Worm (Caenorhabditis elegans) whole organism, L4 larva: ENCODE data around the gene ifa-3.
A peak's percentile ranks its signal among the peaks of the same experiment; 100 is the strongest.

ENCODE experiments used
- F10B5.3 ChIP-seq: sonication (generic microtip); optimal IDR thresholded peaks from 2 replicates; lab custom pipeline; 2016; ENCODE audit warnings: mild to moderate bottlenecking, missing genetic modification characterization, missing compliant biosample characterization
- F37D6.2 ChIP-seq: sonication (generic microtip); optimal IDR thresholded peaks from 2 replicates; lab custom pipeline; 2016; ENCODE audit warnings: mild to moderate bottlenecking, missing genetic modification characterization, missing compliant biosample characterization
- R02D3.7 ChIP-seq: fragments of 150-350 bp; sonication (generic microtip); optimal IDR thresholded peaks from 3 replicates; lab custom pipeline; 2014; ENCODE audit warnings: missing biosample characterization, missing genetic modification characterization
- T20F7.1 ChIP-seq: fragments of 200-800 bp; sonication (Bioruptor generic); optimal IDR thresholded peaks from 2 replicates; lab custom pipeline; 2018; ENCODE audit warnings: mild to moderate bottlenecking, missing genetic modification characterization, missing compliant biosample characterization
- Y105C5A.15 ChIP-seq: fragments of 200-800 bp; sonication (Bioruptor generic); IDR thresholded peaks from 2 replicates; pipeline ENCODE4 v1.3.6; 2022; ENCODE audit warnings: missing genetic modification characterization, missing compliant biosample characterization
- Y75B8A.6 ChIP-seq: fragments of 200-800 bp; sonication (Bioruptor generic); IDR thresholded peaks from 2 replicates; pipeline ENCODE4 v1.3.6; 2022; ENCODE audit warnings: missing genetic modification reagents, missing genetic modification characterization, missing compliant biosample characterization
- ZK337.2 ChIP-seq: fragments of 200-800 bp; sonication (Bioruptor generic); IDR thresholded peaks from 2 replicates; pipeline ENCODE4 v1.3.6; 2022; ENCODE audit warnings: missing genetic modification reagents, missing genetic modification characterization, missing compliant biosample characterization
- aha-1 ChIP-seq: fragments of 150-350 bp; peaks from one replicate; lab custom pipeline; 2014; ENCODE audit warnings: missing biosample characterization, missing genetic modification characterization
- aly-2 ChIP-seq: sonication (generic microtip); optimal IDR thresholded peaks from 2 replicates; lab custom pipeline; 2018; ENCODE audit warnings: missing biosample characterization, missing genetic modification characterization
- ama-1 ChIP-seq: fragments of 150-350 bp; optimal IDR thresholded peaks from 2 replicates; lab custom pipeline; 2014; ENCODE audit warnings: inconsistent platforms, mixed read lengths
- arid-1 ChIP-seq: fragments of 200-800 bp; sonication (Bioruptor generic); conservative IDR thresholded peaks from 2 replicates; pipeline ENCODE4 v1.3.6; 2022; ENCODE audit warnings: missing genetic modification reagents, missing genetic modification characterization, missing compliant biosample characterization
- ceh-28 ChIP-seq: fragments of 150-350 bp; optimal IDR thresholded peaks from 2 replicates; lab custom pipeline; 2014; ENCODE audit warnings: missing biosample characterization, missing genetic modification reagents, missing genetic modification characterization
- ceh-32 ChIP-seq: sonication (generic microtip); optimal IDR thresholded peaks from 2 replicates; lab custom pipeline; 2016; ENCODE audit warnings: mild to moderate bottlenecking, missing genetic modification characterization, missing compliant biosample characterization; ENCODE audit not compliant: poor library complexity
- ceh-44 ChIP-seq: fragments of 200-800 bp; sonication (Bioruptor generic); IDR thresholded peaks from 2 replicates; pipeline ENCODE4 v1.3.6; 2022; ENCODE audit warnings: missing genetic modification reagents, missing genetic modification characterization, missing compliant biosample characterization
- ceh-82 ChIP-seq: sonication (generic microtip); optimal IDR thresholded peaks from 2 replicates; lab custom pipeline; 2017; ENCODE audit warnings: missing biosample characterization, missing genetic modification characterization
- ces-1 ChIP-seq: fragments of 150-350 bp; sonication (generic microtip); optimal IDR thresholded peaks from 4 replicates; lab custom pipeline; 2014; ENCODE audit warnings: missing biosample characterization, missing genetic modification reagents, missing genetic modification characterization
- cey-2 ChIP-seq: sonication (generic microtip); optimal IDR thresholded peaks from 3 replicates; lab custom pipeline; 2017; ENCODE audit warnings: missing genetic modification characterization, mild to moderate bottlenecking, missing compliant biosample characterization, antibody characterized with exemption, borderline replicate concordance; ENCODE audit not compliant: insufficient read depth
- daf-19 ChIP-seq: fragments of 200-800 bp; sonication (Bioruptor generic); conservative IDR thresholded peaks from 2 replicates; pipeline ENCODE4 v1.3.6; 2022; ENCODE audit warnings: missing genetic modification characterization, missing compliant biosample characterization
- dmd-6 ChIP-seq: fragments of 200-800 bp; sonication (Bioruptor generic); IDR thresholded peaks from 2 replicates; pipeline ENCODE4 v1.3.6; 2022; ENCODE audit warnings: missing genetic modification reagents, missing genetic modification characterization, missing compliant biosample characterization
- duxl-1 ChIP-seq: sonication (generic microtip); optimal IDR thresholded peaks from 2 replicates; lab custom pipeline; 2016; ENCODE audit warnings: mild to moderate bottlenecking, missing genetic modification characterization, moderate library complexity, missing compliant biosample characterization; ENCODE audit not compliant: poor library complexity
- fkh-10 ChIP-seq: fragments of 150-350 bp; optimal IDR thresholded peaks from 2 replicates; lab custom pipeline; 2014; ENCODE audit warnings: missing biosample characterization, missing genetic modification reagents, missing genetic modification characterization
- fos-1 ChIP-seq: fragments of 150-350 bp; optimal IDR thresholded peaks from 2 replicates; lab custom pipeline; 2014; ENCODE audit warnings: missing biosample characterization, missing genetic modification characterization
- gei-8 ChIP-seq: fragments of 200-800 bp; sonication (Bioruptor generic); optimal IDR thresholded peaks from 2 replicates; lab custom pipeline; 2018; ENCODE audit warnings: mild to moderate bottlenecking, missing genetic modification characterization, missing compliant biosample characterization
- hif-1 ChIP-seq, 2 experiments: sonication (generic microtip); optimal IDR thresholded peaks; 2 replicates each; lab custom pipeline; 2016 to 2017; ENCODE audit warnings: missing compliant biosample characterization in 2 of 2, missing genetic modification characterization in 2 of 2, missing genetic modification reagents in 2 of 2, missing genotype in 2 of 2, mild to moderate bottlenecking in 1 of 2
- hlh-30 ChIP-seq: sonication (generic microtip); optimal IDR thresholded peaks from 2 replicates; lab custom pipeline; 2017; ENCODE audit warnings: antibody characterized with exemption, mild to moderate bottlenecking, missing genetic modification characterization, missing compliant biosample characterization; ENCODE audit not compliant: insufficient read depth
- jun-1 ChIP-seq: fragments of 150-350 bp; optimal IDR thresholded peaks from 2 replicates; lab custom pipeline; 2014; ENCODE audit warnings: missing biosample characterization, missing genetic modification reagents, missing genetic modification characterization
- lim-7 ChIP-seq: fragments of 200-800 bp; sonication (Bioruptor generic); IDR thresholded peaks from 2 replicates; pipeline ENCODE4 v1.3.6; 2022; ENCODE audit warnings: missing genetic modification characterization, missing compliant biosample characterization
- lin-13 ChIP-seq: fragments of 150-350 bp; optimal IDR thresholded peaks from 2 replicates; lab custom pipeline; 2014; ENCODE audit warnings: missing biosample characterization, missing genetic modification reagents, missing genetic modification characterization
- lin-38 ChIP-seq: fragments of 200-800 bp; sonication (Bioruptor generic); IDR thresholded peaks from 2 replicates; pipeline ENCODE4 v1.3.6; 2022; ENCODE audit warnings: missing genetic modification reagents, missing genetic modification characterization, missing compliant biosample characterization
- lin-39 ChIP-seq: fragments of 150-350 bp; optimal IDR thresholded peaks from 2 replicates; lab custom pipeline; 2014; ENCODE audit warnings: missing biosample characterization, missing genetic modification reagents, missing genetic modification characterization
- lsy-2 ChIP-seq, 2 experiments: fragments of 150-350 bp in 1 of 2; sonication (generic microtip) in 1 of 2; optimal IDR thresholded peaks; 2 replicates each; lab custom pipeline; 2014 to 2017; ENCODE audit warnings: missing biosample characterization in 2 of 2, missing genetic modification characterization in 2 of 2
- mdl-1 ChIP-seq, 2 experiments: fragments of 150-350 bp in 1 of 2; sonication (generic microtip) in 1 of 2; optimal IDR thresholded peaks; 2 replicates each; lab custom pipeline; 2014 to 2017; ENCODE audit warnings: missing biosample characterization in 2 of 2, missing genetic modification characterization in 2 of 2
- mdt-29 ChIP-seq: fragments of 200-800 bp; sonication (Bioruptor generic); IDR thresholded peaks from 2 replicates; pipeline ENCODE4 v1.3.6; 2022; ENCODE audit warnings: missing genetic modification reagents, missing genetic modification characterization, missing compliant biosample characterization
- nhr-102 ChIP-seq: sonication (generic microtip); optimal IDR thresholded peaks from 2 replicates; lab custom pipeline; 2016; ENCODE audit warnings: mild to moderate bottlenecking, missing genetic modification characterization, moderate library complexity, missing compliant biosample characterization
- nhr-111 ChIP-seq: fragments of 200-800 bp; sonication (Bioruptor generic); optimal IDR thresholded peaks from 2 replicates; lab custom pipeline; 2018; ENCODE audit warnings: mild to moderate bottlenecking, missing genetic modification characterization, missing compliant biosample characterization
- nhr-42 ChIP-seq: fragments of 200-800 bp; sonication (Bioruptor generic); IDR thresholded peaks from 2 replicates; pipeline ENCODE4 v1.3.6; 2022; ENCODE audit warnings: missing genetic modification characterization, missing compliant biosample characterization
- nhr-48 ChIP-seq: sonication (generic microtip); optimal IDR thresholded peaks from 2 replicates; lab custom pipeline; 2016; ENCODE audit warnings: mild to moderate bottlenecking, missing genetic modification characterization, missing compliant biosample characterization
- nhr-77 ChIP-seq: fragments of 150-350 bp; optimal IDR thresholded peaks from 2 replicates; lab custom pipeline; 2014; ENCODE audit warnings: missing biosample characterization, missing genetic modification characterization
- php-3 ChIP-seq: fragments of 200-800 bp; sonication (Bioruptor generic); IDR thresholded peaks from 2 replicates; pipeline ENCODE4 v1.3.6; 2022; ENCODE audit warnings: missing genetic modification reagents, missing genetic modification characterization, missing compliant biosample characterization
- pqm-1 ChIP-seq: sonication (generic microtip); optimal IDR thresholded peaks from 2 replicates; lab custom pipeline; 2017; ENCODE audit warnings: missing biosample characterization, missing genetic modification characterization
- saeg-2 ChIP-seq: fragments of 200-800 bp; sonication (Bioruptor generic); IDR thresholded peaks from 2 replicates; pipeline ENCODE4 v1.3.6; 2022; ENCODE audit warnings: missing genetic modification reagents, missing genetic modification characterization, missing compliant biosample characterization
- sdz-12 ChIP-seq: fragments of 200-800 bp; sonication (Bioruptor generic); optimal IDR thresholded peaks from 2 replicates; lab custom pipeline; 2018; ENCODE audit warnings: mild to moderate bottlenecking, missing genetic modification characterization, missing compliant biosample characterization
- set-16 ChIP-seq: fragments of 200-800 bp; sonication (Bioruptor generic); IDR thresholded peaks from 2 replicates; pipeline ENCODE4 v1.3.6; 2022; ENCODE audit warnings: missing genetic modification reagents, missing genetic modification characterization, missing compliant biosample characterization
- skn-1 ChIP-seq: fragments of 150-350 bp; optimal IDR thresholded peaks from 2 replicates; lab custom pipeline; 2014; ENCODE audit warnings: missing biosample characterization, missing genetic modification characterization
- snpc-1.2 ChIP-seq: fragments of 200-800 bp; sonication (Bioruptor generic); IDR thresholded peaks from 2 replicates; pipeline ENCODE4 v1.3.6; 2022; ENCODE audit warnings: missing genetic modification reagents, missing genetic modification characterization, missing compliant biosample characterization
- snpc-4 ChIP-seq: fragments of 150-350 bp; optimal IDR thresholded peaks from 2 replicates; lab custom pipeline; 2014; ENCODE audit warnings: missing biosample characterization, missing genetic modification characterization
- spr-3 ChIP-seq: fragments of 200-800 bp; sonication (Bioruptor generic); optimal IDR thresholded peaks from 2 replicates; lab custom pipeline; 2018; ENCODE audit warnings: mild to moderate bottlenecking, missing genetic modification characterization, missing compliant biosample characterization
- unc-62 ChIP-seq, 3 experiments: fragments of 150-350 bp in 1 of 3; sonication (generic microtip); optimal IDR thresholded peaks in 2 of 3; peaks in 1 of 3; 1 replicate in 1 of 3; 2 replicates in 2 of 3; lab custom pipeline; 2014 to 2017; ENCODE audit warnings: missing biosample characterization in 3 of 3, missing genetic modification characterization in 3 of 3, missing genetic modification reagents in 3 of 3, missing genotype in 1 of 3

Gene ifa-3

ce11 chrX:16261993-16262392 is 7.9 kb downstream of the ifa-3 start, which contains the start of gene sgk-1 (continued):
- TF ChIP-seq dmd-6 (0 out of 2 replicates have a peak, but pooled peaks have one; percentile 31), pqm-1 (tag; lab: Kevin White, UChicago) (peak; percentile 57), lin-39 (tag; lab: Kevin White, UChicago) (no peak), ceh-44 (GFP tag; lab: Robert Waterston, UW) (no peak), ceh-32 (tag; lab: Kevin White, UChicago) (no peak), mdt-29 (GFP tag; lab: Robert Waterston, UW) (no peak), F10B5.3 (tag; lab: Kevin White, UChicago) (no peak), nhr-77 (tag; lab: Kevin White, UChicago) (no peak), unc-62 (GFP tag; optimal IDR thresholded peaks at IDR 0.05 in 1 of 2; lab: Kevin White, UChicago) (peak in 1 of 2 experiments; percentile 6), unc-62 (tag; optimal IDR thresholded peaks at IDR 0.05; lab: Kevin White, UChicago) (no peak), aly-2 (tag; lab: Kevin White, UChicago) (no peak), nhr-42 (no peak), arid-1 (GFP tag; lab: Robert Waterston, UW) (no peak), hif-1 (tag; optimal IDR thresholded peaks at IDR 0.05; lab: Kevin White, UChicago) (no peak), R02D3.7 (tag; lab: Kevin White, UChicago) (no peak), fos-1 (tag; lab: Kevin White, UChicago) (no peak), Y105C5A.15 (no peak), hlh-30 (tag; lab: Kevin White, UChicago) (peak; percentile 27)

- TF ChIP-seq ceh-28: no peak
- TF ChIP-seq snpc-4 (tag; lab: Kevin White, UChicago): no peak
- no peak for TF ChIP-seq duxl-1 (tag; lab: Kevin White, UChicago)
- no peak for TF ChIP-seq Y75B8A.6 (GFP tag; lab: Robert Waterston, UW)
- peak; percentile 85 for TF ChIP-seq pqm-1 (tag; lab: Kevin White, UChicago)
- TF ChIP-seq nhr-111: no peak
- TF ChIP-seq hlh-30 (tag; lab: Kevin White, UChicago): peak; percentile 6
- TF ChIP-seq ces-1 (GFP tag; lab: Kevin White, UChicago): no peak
- no peak for TF ChIP-seq daf-19 (GFP tag; lab: Robert Waterston, UW)
- no peak for TF ChIP-seq snpc-1.2 (GFP tag; lab: Robert Waterston, UW)
- TF ChIP-seq saeg-2 (GFP tag; lab: Robert Waterston, UW): no peak
- no peak for TF ChIP-seq hif-1 (tag; optimal IDR thresholded peaks at IDR 0.05; lab: Kevin White, UChicago)
- no peak for TF ChIP-seq lin-38 (GFP tag; lab: Robert Waterston, UW)
- peak; percentile 30 for TF ChIP-seq aha-1 (tag; lab: Kevin White, UChicago)
- TF ChIP-seq ceh-82: no peak
- no peak for TF ChIP-seq mdl-1 (tag; optimal IDR thresholded peaks at IDR 0.05; lab: Kevin White, UChicago)
- TF ChIP-seq spr-3 (GFP tag; lab: Kevin White, UChicago): no peak
- no peak for TF ChIP-seq set-16
- TF ChIP-seq php-3 (GFP tag; lab: Robert Waterston, UW): no peak
- no peak for TF ChIP-seq lim-7
- TF ChIP-seq fos-1 (tag; lab: Kevin White, UChicago): no peak
- no peak for TF ChIP-seq fkh-10 (GFP tag; lab: Kevin White, UChicago)
- no peak for TF ChIP-seq lin-13 (GFP tag; lab: Kevin White, UChicago)
- peak; percentile 58; the same call in 1 of the 2 replicates for TF ChIP-seq dmd-6
- TF ChIP-seq sdz-12: no peak
- TF ChIP-seq gei-8 (GFP tag; lab: Kevin White, UChicago): no peak
- TF ChIP-seq skn-1 (tag; lab: Kevin White, UChicago): no peak
- TF ChIP-seq lsy-2 (tag; optimal IDR thresholded peaks at IDR 0.05; lab: Kevin White, UChicago): no peak
- no peak for TF ChIP-seq nhr-48 (tag; lab: Kevin White, UChicago)
- no peak for TF ChIP-seq ama-1 (lab: Kevin White, UChicago)
- no peak for TF ChIP-seq F37D6.2
- no peak for TF ChIP-seq ZK337.2 (GFP tag; lab: Robert Waterston, UW)
- TF ChIP-seq nhr-102: no peak
- no peak for TF ChIP-seq ceh-44 (GFP tag; lab: Robert Waterston, UW)
- no peak for TF ChIP-seq cey-2
- TF ChIP-seq lin-39 (tag; lab: Kevin White, UChicago): no peak
- TF ChIP-seq jun-1 (tag; lab: Kevin White, UChicago): no peak
- TF ChIP-seq Y105C5A.15: no peak
- TF ChIP-seq T20F7.1 (GFP tag; lab: Kevin White, UChicago): no peak
Observed at ce11 chrX:16260077-16260476, 9.8 kb downstream of the ifa-3 start.
